Fruit fly (Drosophila melanogaster) whole organism, embryonic: ENCODE results near the gene Nepl20.

Experiments
- B-H2 ChIP-seq: fragments of 200-800 bp; sonication (Bioruptor generic); optimal IDR thresholded peaks from 2 replicates; lab custom pipeline; 2018; ENCODE audit warnings: missing biosample characterization, mild to moderate bottlenecking, missing genetic modification characterization
- CG10462 ChIP-seq: fragments of 200-800 bp; sonication (Bioruptor generic); optimal IDR thresholded peaks from 2 replicates; lab custom pipeline; 2016; ENCODE audit warnings: missing biosample characterization, missing genetic modification characterization
- CG11398 ChIP-seq: fragments of 200-800 bp; sonication (Bioruptor generic); optimal IDR thresholded peaks from 2 replicates; lab custom pipeline; 2016; ENCODE audit warnings: missing biosample characterization, missing genetic modification characterization
- CG11456 ChIP-seq: fragments of 200-800 bp; sonication (Bioruptor generic); IDR thresholded peaks from 3 replicates; pipeline ENCODE4 v1.3.6; 2022; ENCODE audit warnings: missing biosample characterization, missing genetic modification characterization
- CG11504 ChIP-seq: fragments of 200-800 bp; sonication (Bioruptor generic); optimal IDR thresholded peaks from 3 replicates; lab custom pipeline; 2019; ENCODE audit warnings: missing biosample characterization, mild to moderate bottlenecking, missing genetic modification characterization, moderate library complexity
- CG13424 ChIP-seq: fragments of 200-800 bp; sonication (Bioruptor generic); optimal IDR thresholded peaks from 2 replicates; lab custom pipeline; 2019; ENCODE audit warnings: missing biosample characterization, mild to moderate bottlenecking, missing genetic modification characterization, moderate library complexity
- CG14441 ChIP-seq: fragments of 200-800 bp; sonication (Bioruptor generic); IDR thresholded peaks from 2 replicates; pipeline ENCODE4 v1.3.6; 2022; ENCODE audit warnings: missing biosample characterization, missing genetic modification characterization
- CG15479 ChIP-seq: fragments of 200-800 bp; sonication (Bioruptor generic); optimal IDR thresholded peaks from 3 replicates; lab custom pipeline; 2019; ENCODE audit warnings: missing biosample characterization, mild to moderate bottlenecking, missing genetic modification characterization, moderate library complexity
- CG16863 ChIP-seq: fragments of 200-800 bp; sonication (Bioruptor generic); optimal IDR thresholded peaks from 3 replicates; lab custom pipeline; 2016; ENCODE audit warnings: missing biosample characterization, missing genetic modification characterization
- CG18011 ChIP-seq: fragments of 200-800 bp; sonication (Bioruptor generic); optimal IDR thresholded peaks from 2 replicates; lab custom pipeline; 2017; ENCODE audit warnings: missing biosample characterization, missing genetic modification characterization, mild to moderate bottlenecking, moderate library complexity, missing genotype
- CG2199 ChIP-seq: fragments of 200-800 bp; sonication (Bioruptor generic); IDR thresholded peaks from 3 replicates; pipeline ENCODE4 v1.3.6; 2022; ENCODE audit warnings: missing biosample characterization, missing genetic modification characterization
- CG31224 ChIP-seq: fragments of 200-800 bp; sonication (Bioruptor generic); IDR thresholded peaks from 2 replicates; pipeline ENCODE4 v1.3.6; 2022; ENCODE audit warnings: missing biosample characterization, missing genetic modification characterization
- CG32767 ChIP-seq: fragments of 200-800 bp; sonication (Bioruptor generic); IDR thresholded peaks from 2 replicates; pipeline ENCODE4 v1.3.6; 2022; ENCODE audit warnings: missing biosample characterization, missing genetic modification characterization
- CG3281 ChIP-seq: fragments of 200-800 bp; sonication (Bioruptor generic); optimal IDR thresholded peaks from 3 replicates; lab custom pipeline; 2017; ENCODE audit warnings: missing biosample characterization, mild to moderate bottlenecking, missing genetic modification characterization
- CG3726 ChIP-seq: fragments of 200-800 bp; sonication (Bioruptor generic); IDR thresholded peaks from 3 replicates; pipeline ENCODE4, ENCODE4 v1.3.6; 2022; ENCODE audit warnings: missing biosample characterization, missing genetic modification characterization
- CG3847 ChIP-seq: fragments of 200-800 bp; sonication (Bioruptor generic); IDR thresholded peaks from 2 replicates; pipeline ENCODE4 v1.3.6; 2022; ENCODE audit warnings: missing biosample characterization, missing genetic modification characterization
- CG3995 ChIP-seq: fragments of 200-800 bp; sonication (Bioruptor generic); optimal IDR thresholded peaks from 3 replicates; lab custom pipeline; 2016; ENCODE audit warnings: missing biosample characterization, missing genetic modification characterization
- CG4707 ChIP-seq: fragments of 200-800 bp; sonication (Bioruptor generic); optimal IDR thresholded peaks from 2 replicates; lab custom pipeline; 2018; ENCODE audit warnings: missing biosample characterization, mild to moderate bottlenecking, missing genetic modification characterization, moderate library complexity
- CG9437 ChIP-seq: fragments of 200-800 bp; sonication (Bioruptor generic); optimal IDR thresholded peaks from 2 replicates; lab custom pipeline; 2018; ENCODE audit warnings: missing biosample characterization, mild to moderate bottlenecking, missing genetic modification characterization
- E2f2 ChIP-seq: fragments of 200-800 bp; sonication (Bioruptor generic); IDR thresholded peaks from 2 replicates; pipeline ENCODE4 v1.3.6; 2022; ENCODE audit warnings: missing biosample characterization, missing genetic modification characterization
- GATAe ChIP-seq: fragments of 200-800 bp; sonication (Bioruptor generic); conservative IDR thresholded peaks from 2 replicates; pipeline ENCODE4 v1.3.6; 2022; ENCODE audit warnings: missing biosample characterization, missing genetic modification characterization
- HmgD ChIP-seq: fragments of 200-800 bp; sonication (Bioruptor generic); optimal IDR thresholded peaks from 3 replicates; lab custom pipeline; 2016; ENCODE audit warnings: missing biosample characterization, missing genetic modification characterization
- Hsf ChIP-seq: fragments of 200-800 bp; sonication (Bioruptor generic); optimal IDR thresholded peaks from 3 replicates; lab custom pipeline; 2016; ENCODE audit warnings: missing biosample characterization, missing genetic modification characterization
- Med ChIP-seq: fragments of 200-800 bp; sonication (Bioruptor generic); peaks from one replicate; lab custom pipeline; 2016; ENCODE audit warnings: missing biosample characterization, missing genetic modification characterization, mild to moderate bottlenecking, inconsistent platforms, moderate library complexity
- Nf-YB ChIP-seq: fragments of 200-800 bp; sonication (Bioruptor generic); optimal IDR thresholded peaks from 3 replicates; lab custom pipeline; 2019; ENCODE audit warnings: missing biosample characterization, mild to moderate bottlenecking, missing genetic modification characterization, moderate library complexity
- Ptx1 ChIP-seq: fragments of 200-800 bp; sonication (Bioruptor generic); IDR thresholded peaks from 2 replicates; pipeline ENCODE4 v1.3.6; 2022; ENCODE audit warnings: missing biosample characterization, missing genetic modification characterization
- Xbp1 ChIP-seq: fragments of 200-800 bp; sonication (Bioruptor generic); optimal IDR thresholded peaks from 3 replicates; lab custom pipeline; 2016; ENCODE audit warnings: missing biosample characterization, mild to moderate bottlenecking, missing genetic modification characterization
- amos ChIP-seq: fragments of 200-800 bp; sonication (Bioruptor generic); IDR thresholded peaks from 2 replicates; pipeline ENCODE4 v1.3.6; 2022; ENCODE audit warnings: missing biosample characterization, missing genetic modification characterization; ENCODE audit not compliant: partially characterized antibody
- bigmax ChIP-seq: fragments of 200-800 bp; sonication (Bioruptor generic); optimal IDR thresholded peaks from 2 replicates; lab custom pipeline; 2018; ENCODE audit warnings: missing biosample characterization, mild to moderate bottlenecking, missing genetic modification characterization
- btn ChIP-seq: fragments of 200-800 bp; sonication (Bioruptor generic); optimal IDR thresholded peaks from 2 replicates; lab custom pipeline; 2016; ENCODE audit warnings: missing biosample characterization, missing genetic modification characterization
- corto ChIP-seq: fragments of 200-800 bp; sonication (Bioruptor generic); optimal IDR thresholded peaks from 2 replicates; lab custom pipeline; 2016; ENCODE audit warnings: missing biosample characterization, mild to moderate bottlenecking, missing genetic modification characterization, moderate library complexity
- dysf ChIP-seq: fragments of 200-800 bp; sonication (Bioruptor generic); IDR thresholded peaks from 3 replicates; pipeline ENCODE4 v1.3.6; 2022; ENCODE audit warnings: missing biosample characterization, missing genetic modification characterization
- ems ChIP-seq: fragments of 200-800 bp; sonication (Bioruptor generic); optimal IDR thresholded peaks from 3 replicates; lab custom pipeline; 2016; ENCODE audit warnings: missing biosample characterization, missing genetic modification characterization
- en ChIP-seq: fragments of 200-800 bp; sonication (Bioruptor generic); optimal IDR thresholded peaks from 2 replicates; lab custom pipeline; 2016; ENCODE audit warnings: missing biosample characterization, missing genetic modification characterization
- esg ChIP-seq: fragments of 200-800 bp; sonication (Bioruptor generic); conservative IDR thresholded peaks from 2 replicates; pipeline ENCODE4 v1.3.6; 2022; ENCODE audit warnings: missing biosample characterization, missing genetic modification characterization
- fd64A ChIP-seq: fragments of 200-800 bp; sonication (Bioruptor generic); optimal IDR thresholded peaks from 3 replicates; lab custom pipeline; 2018; ENCODE audit warnings: missing biosample characterization, mild to moderate bottlenecking, missing genetic modification characterization
- hb ChIP-seq: fragments of 200-800 bp; sonication (Bioruptor generic); IDR thresholded peaks from 3 replicates; pipeline ENCODE4 v1.3.6; 2022; ENCODE audit warnings: missing biosample characterization, missing genetic modification characterization; ENCODE audit not compliant: partially characterized antibody
- hkb ChIP-seq, 2 experiments: fragments of 200-800 bp in 1 of 2; fragments of >200 bp in 1 of 2; sonication (Bioruptor generic) in 1 of 2; IDR thresholded peaks in 1 of 2; optimal IDR thresholded peaks in 1 of 2; 2 replicates each; pipeline versions ENCODE4 v1.3.6 to Lab custom; 2017 to 2022; ENCODE audit warnings: missing biosample characterization in 1 of 2, missing genetic modification characterization in 1 of 2
- hth ChIP-seq: fragments of >200 bp; optimal IDR thresholded peaks from 2 replicates; lab custom pipeline; 2017; ENCODE audit warnings: inconsistent platforms
- inv ChIP-seq: fragments of 200-800 bp; sonication (Bioruptor generic); IDR thresholded peaks from 2 replicates; pipeline ENCODE4 v1.3.6; 2022; ENCODE audit warnings: missing biosample characterization, missing genetic modification characterization; ENCODE audit not compliant: partially characterized antibody
- lbe ChIP-seq: fragments of 200-800 bp; sonication (Bioruptor generic); optimal IDR thresholded peaks from 2 replicates; lab custom pipeline; 2016; ENCODE audit warnings: missing biosample characterization, mild to moderate bottlenecking, missing genetic modification characterization
- mirr ChIP-seq: fragments of 200-800 bp; sonication (Bioruptor generic); optimal IDR thresholded peaks from 3 replicates; lab custom pipeline; 2018; ENCODE audit warnings: missing biosample characterization, mild to moderate bottlenecking, missing genetic modification characterization
- pan ChIP-seq, 4 experiments: fragments of >200 bp in 3 of 4; fragments of 200-800 bp in 1 of 4; sonication (Bioruptor generic) in 1 of 4; optimal IDR thresholded peaks in 3 of 4; IDR thresholded peaks in 1 of 4; 2 replicates each; pipeline versions ENCODE4 v1.3.6 to Lab custom; 2017 to 2022; ENCODE audit warnings: missing biosample characterization in 2 of 4, missing genetic modification characterization in 2 of 4, mixed read lengths in 1 of 4
- salm ChIP-seq: fragments of 200-800 bp; sonication (Bioruptor generic); optimal IDR thresholded peaks from 2 replicates; lab custom pipeline; 2018; ENCODE audit warnings: missing biosample characterization, mild to moderate bottlenecking, missing genetic modification characterization
- sens ChIP-seq: fragments of 200-800 bp; sonication (Bioruptor generic); peaks from one replicate; lab custom pipeline; 2016; ENCODE audit warnings: missing biosample characterization, missing genetic modification characterization
- sima ChIP-seq: fragments of 200-800 bp; sonication (Bioruptor generic); optimal IDR thresholded peaks from 2 replicates; lab custom pipeline; 2016; ENCODE audit warnings: missing biosample characterization, missing genetic modification characterization
- stwl ChIP-seq: fragments of 200-800 bp; sonication (Bioruptor generic); optimal IDR thresholded peaks from 3 replicates; lab custom pipeline; 2018; ENCODE audit warnings: missing biosample characterization, mild to moderate bottlenecking, missing genetic modification characterization, moderate library complexity
- tin ChIP-seq: fragments of 200-800 bp; sonication (Bioruptor generic); optimal IDR thresholded peaks from 3 replicates; lab custom pipeline; 2016; ENCODE audit warnings: missing biosample characterization, missing genetic modification characterization
- wdn ChIP-seq: fragments of 200-800 bp; sonication (Bioruptor generic); IDR thresholded peaks from 2 replicates; pipeline ENCODE4 v1.3.6; 2022; ENCODE audit warnings: missing biosample characterization, missing genetic modification characterization

Nepl20 gene

DNA sequence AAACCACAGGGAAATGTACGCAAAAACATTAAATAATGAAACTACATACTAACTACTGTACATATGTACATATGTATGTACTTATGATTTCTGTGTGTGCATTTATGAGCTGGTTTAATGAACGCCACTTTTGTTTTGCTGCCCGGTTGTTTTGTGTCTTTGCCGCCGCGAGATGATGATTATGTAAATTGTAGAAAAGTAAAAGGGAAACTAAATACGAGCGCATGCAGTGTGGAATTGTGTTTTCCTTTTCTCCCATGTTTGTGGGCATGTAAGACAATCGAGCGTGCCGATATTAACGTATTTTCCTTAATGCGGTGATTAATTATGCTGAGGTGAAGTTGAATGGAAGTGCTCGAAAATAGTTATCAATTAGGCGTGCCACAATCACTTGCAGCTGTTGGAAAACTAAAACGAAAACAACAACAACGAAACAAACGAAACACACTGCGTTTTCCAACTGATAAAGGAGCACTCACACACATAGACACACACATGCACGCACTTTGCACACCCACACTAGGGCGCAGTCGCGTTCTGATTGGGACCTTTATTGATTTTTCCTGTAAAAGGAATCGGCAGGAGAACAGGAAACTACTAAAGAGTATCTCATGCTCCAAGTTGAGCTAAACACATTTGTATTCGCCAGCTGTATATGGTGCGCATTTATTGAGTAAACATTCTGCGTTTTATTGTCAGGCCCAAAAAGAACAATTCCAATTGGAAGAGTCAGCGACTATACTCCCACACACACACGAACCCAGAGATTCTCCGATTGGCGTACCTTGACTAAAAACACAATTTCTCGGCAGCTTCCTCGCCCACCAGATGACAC, 36.6 kb upstream of the Nepl20 start:
- TF ChIP-seq CG10462 (no peak), ems (GFP tag; lab: Kevin White, UChicago) (no peak), wdn (GFP tag; lab: Robert Waterston, UW) (no peak), stwl (tag; lab: Kevin White, UChicago) (no peak), esg (no peak), Med (GFP tag; lab: Kevin White, UChicago) (peak; percentile 54), pan (optimal IDR thresholded peaks at IDR 0.05; lab: Kevin White, UChicago) (no peak), pan (GFP tag; optimal IDR thresholded peaks at IDR 0.05 in 1 of 2, IDR thresholded peaks at IDR 0.05 in 1 of 2) (no peak), CG4707 (GFP tag; lab: Kevin White, UChicago) (no peak), CG3847 (GFP tag; lab: Robert Waterston, UW) (no peak), en (no peak), CG14441 (GFP tag; lab: Robert Waterston, UW) (no peak), sens (GFP tag; lab: Kevin White, UChicago) (no peak), CG9437 (GFP tag; lab: Kevin White, UChicago) (no peak), CG15479 (GFP tag; lab: Kevin White, UChicago) (peak; percentile 92), Ptx1 (no peak), btn (GFP tag; lab: Kevin White, UChicago) (no peak), lbe (no peak), B-H2 (GFP tag; lab: Kevin White, UChicago) (no peak), CG11504 (tag; lab: Kevin White, UChicago) (no peak), CG11456 (no peak), amos (GFP tag; lab: Robert Waterston, UW) (no peak), fd64A (peak; percentile 64), E2f2 (GFP tag; lab: Robert Waterston, UW) (no peak), Hsf (GFP tag; lab: Kevin White, UChicago) (no peak), inv (GFP tag; lab: Robert Waterston, UW) (no peak), CG2199 (GFP tag; lab: Robert Waterston, UW) (0 out of 3 replicates have a peak, but pooled peaks have one; percentile 8), CG16863 (no peak), HmgD (GFP tag; lab: Kevin White, UChicago) (peak; percentile 15), salm (no peak), hth (lab: Kevin White, UChicago) (no peak), CG11398 (GFP tag; lab: Kevin White, UChicago) (no peak), CG31224 (no peak), Nf-YB (GFP tag; lab: Kevin White, UChicago) (peak; percentile 32), CG32767 (GFP tag; lab: Robert Waterston, UW) (0 out of 2 replicates have a peak, but pooled peaks have one; percentile 30), sima (GFP tag; lab: Kevin White, UChicago) (no peak), Xbp1 (GFP tag; lab: Kevin White, UChicago) (no peak), tin (GFP tag; lab: Kevin White, UChicago) (no peak), CG13424 (tag; lab: Kevin White, UChicago) (no peak), hb (no peak), CG3281 (GFP tag; lab: Kevin White, UChicago) (no peak), mirr (no peak), hkb (optimal IDR thresholded peaks at IDR 0.05; lab: Kevin White, UChicago) (no peak), hkb (GFP tag; IDR thresholded peaks at IDR 0.05; lab: Robert Waterston, UW) (no peak), CG3995 (no peak), GATAe (no peak), corto (no peak), dysf (GFP tag; lab: Robert Waterston, UW) (no peak), bigmax (GFP tag; lab: Kevin White, UChicago) (no peak), CG3726 (GFP tag; lab: Robert Waterston, UW) (no peak), CG18011 (no peak)
